Worm (Caenorhabditis elegans): ENCODE results near the gene nhr-219.

DNA sequence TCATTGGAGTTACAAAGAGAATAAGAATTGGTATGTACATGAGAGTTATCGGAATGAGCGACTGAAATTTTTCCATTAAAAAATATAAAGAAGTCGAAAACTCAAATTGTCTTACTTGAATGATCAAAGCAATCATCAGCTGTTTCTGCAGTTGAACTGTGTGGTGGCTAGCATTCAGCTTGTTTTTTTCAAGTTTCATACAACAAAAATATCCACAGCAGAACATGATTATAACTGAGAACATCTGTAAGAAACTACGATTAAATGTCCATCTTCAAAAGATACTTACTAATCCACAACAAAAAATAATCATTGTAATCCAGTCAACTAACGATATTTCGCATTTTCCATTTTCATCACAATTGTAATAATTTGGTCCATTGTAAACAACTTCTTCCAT lies 18.8 kb upstream of the nhr-219 start:
- TF ChIP-seq unc-62 (GFP tag; optimal IDR thresholded peaks at IDR 0.05) (no peak), ceh-16 (tag; optimal IDR thresholded peaks at IDR 0.05) (no peak), nhr-77 (tag; optimal IDR thresholded peaks at IDR 0.05) (no peak), nhr-237 (tag; optimal IDR thresholded peaks at IDR 0.05) (no peak)
